Fruit fly (Drosophila melanogaster): ENCODE results near the gene CG9121.

The CG9121 gene

DNA sequence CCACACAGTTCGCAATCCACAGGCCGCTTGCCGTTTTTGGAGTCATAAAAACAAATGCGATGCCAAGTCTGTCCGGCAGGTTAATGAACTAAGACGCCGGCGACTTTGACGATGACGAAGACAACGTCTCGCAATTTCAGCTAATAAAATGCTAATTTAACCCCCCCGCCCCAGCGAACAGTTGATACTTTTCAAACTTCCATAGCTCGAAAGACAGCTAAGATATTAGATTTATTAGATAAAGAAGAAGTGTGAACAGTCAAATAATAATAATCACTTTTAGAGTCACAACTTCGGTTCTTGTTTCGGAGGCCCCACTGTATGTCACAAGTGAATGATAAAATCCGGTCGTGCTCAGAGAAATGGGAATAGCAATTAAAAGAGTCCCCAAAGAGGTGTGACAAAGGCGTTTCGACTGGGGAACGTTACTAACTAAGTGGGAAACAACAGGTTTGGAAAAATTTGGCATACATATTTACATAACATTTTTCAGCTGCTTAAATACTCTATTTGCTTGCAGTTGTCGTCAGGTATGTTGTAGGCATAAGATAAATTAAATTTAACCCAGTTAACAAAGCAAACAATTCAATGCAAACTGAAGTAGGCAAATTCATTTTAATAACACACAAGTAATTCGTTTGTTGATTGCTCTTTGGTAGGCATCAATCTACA lies 33.9 kb upstream of the CG9121 start (continued):
- TF ChIP-seq CG9437 (GFP tag; optimal IDR thresholded peaks at IDR 0.05) (no peak), Opbp (GFP tag; IDR thresholded peaks at IDR 0.05; ENCODE audit: partially characterized antibody) (no peak), CG4730 (GFP tag; IDR thresholded peaks at IDR 0.05) (no peak), CG12071 (GFP tag; optimal IDR thresholded peaks at IDR 0.05) (no peak), Eip74EF (GFP tag; optimal IDR thresholded peaks at IDR 0.05) (no peak), esg (GFP tag; conservative IDR thresholded peaks at IDR 0.05) (no peak), D19B (GFP tag; optimal IDR thresholded peaks at IDR 0.05) (no peak), CG10321 (GFP tag; IDR thresholded peaks at IDR 0.05) (no peak), Xrp1 (GFP tag; IDR thresholded peaks at IDR 0.05) (no peak), CG9876 (GFP tag; optimal IDR thresholded peaks at IDR 0.05) (no peak), phol (tag; optimal IDR thresholded peaks at IDR 0.05) (no peak), Stat92E (GFP tag; optimal IDR thresholded peaks at IDR 0.05) (no peak), CG7786 (GFP tag; optimal IDR thresholded peaks at IDR 0.05) (peak; percentile 8), Fer1 (GFP tag; optimal IDR thresholded peaks at IDR 0.05) (no peak), CG8388 (GFP tag; optimal IDR thresholded peaks at IDR 0.05) (peak; percentile 11), BtbVII (GFP tag; optimal IDR thresholded peaks at IDR 0.05) (no peak), HLH4C (GFP tag; IDR thresholded peaks at IDR 0.05; ENCODE audit: partially characterized antibody) (no peak), Mrtf (GFP tag; IDR thresholded peaks at IDR 0.05) (no peak), Dip3 (GFP tag; optimal IDR thresholded peaks at IDR 0.05) (peak; percentile 45), Taf1 (GFP tag; IDR thresholded peaks at IDR 0.05) (no peak), CHES-1-like (GFP tag; optimal IDR thresholded peaks at IDR 0.05) (peak; percentile 20), CG14710 (tag; optimal IDR thresholded peaks at IDR 0.05) (no peak), twi (tag; optimal IDR thresholded peaks at IDR 0.05) (no peak), croc (GFP tag; conservative IDR thresholded peaks at IDR 0.05) (no peak), abd-A (tag; optimal IDR thresholded peaks at IDR 0.05) (no peak), gfzf (GFP tag; optimal IDR thresholded peaks at IDR 0.05) (no peak), toy (GFP tag; IDR thresholded peaks at IDR 0.05) (no peak), MBD-R2 (GFP tag; IDR thresholded peaks at IDR 0.05) (no peak), tin (GFP tag; optimal IDR thresholded peaks at IDR 0.05) (no peak), slp2 (GFP tag; optimal IDR thresholded peaks at IDR 0.05) (no peak), CG15269 (tag; optimal IDR thresholded peaks at IDR 0.05) (no peak), CG2120 (GFP tag; optimal IDR thresholded peaks at IDR 0.05) (peak; percentile 44), sens (GFP tag) (peak; percentile 80), tgo (GFP tag; IDR thresholded peaks at IDR 0.05) (no peak), pfk (GFP tag; optimal IDR thresholded peaks at IDR 0.05) (no peak), vfl (GFP tag; optimal IDR thresholded peaks at IDR 0.05) (no peak), CG5180 (GFP tag; optimal IDR thresholded peaks at IDR 0.05) (no peak), repo (GFP tag; optimal IDR thresholded peaks at IDR 0.05) (no peak), zfh2 (GFP tag; optimal IDR thresholded peaks at IDR 0.05) (no peak), Hmx (GFP tag; optimal IDR thresholded peaks at IDR 0.05) (no peak), Rfx (GFP tag; IDR thresholded peaks at IDR 0.05) (0 out of 2 replicates have a peak, but pooled peaks have one; percentile 34), mirr (GFP tag; optimal IDR thresholded peaks at IDR 0.05) (no peak), CG10274 (GFP tag; optimal IDR thresholded peaks at IDR 0.05) (no peak), MTF-1 (GFP tag; optimal IDR thresholded peaks at IDR 0.05; ENCODE audit: borderline replicate concordance) (no peak), Lpt (GFP tag; optimal IDR thresholded peaks at IDR 0.05) (no peak), gt (GFP tag; IDR thresholded peaks at IDR 0.05) (no peak), pum (GFP tag; optimal IDR thresholded peaks at IDR 0.05) (no peak), CG1603 (tag; optimal IDR thresholded peaks at IDR 0.05) (no peak), trh (GFP tag; optimal IDR thresholded peaks at IDR 0.05) (no peak), CG10366 (GFP tag; IDR thresholded peaks at IDR 0.05) (no peak)

Measured in whole organism, embryonic.